Fruit fly (Drosophila melanogaster): ENCODE results near the gene Mlp84B.

Mlp84B gene

dm6 chr3R:7144245-7144904 lies 26.8 kb upstream of the Mlp84B start, which contains the start of the genes CG14610 and CG2656 (continued):
- peak; percentile 76 for TF ChIP-seq Sox14 (GFP tag; optimal IDR thresholded peaks at IDR 0.05)
- TF ChIP-seq Eip93F (GFP tag; optimal IDR thresholded peaks at IDR 0.05): no peak
- TF ChIP-seq Eip78C (GFP tag): peak; percentile 76
- peak; percentile 75 for TF ChIP-seq pdm3 (GFP tag; optimal IDR thresholded peaks at IDR 0.05)
- TF ChIP-seq CG15336 (GFP tag; IDR thresholded peaks at IDR 0.05): peak; percentile 28; the same call in 1 of the 2 replicates
- no peak for TF ChIP-seq CG1621 (tag; optimal IDR thresholded peaks at IDR 0.05)
- TF ChIP-seq svp (GFP tag): no peak
- peak; percentile 75 for TF ChIP-seq CG10631 (GFP tag; optimal IDR thresholded peaks at IDR 0.05)
- peak; percentile 45 for TF ChIP-seq dac (GFP tag; optimal IDR thresholded peaks at IDR 0.05)
- TF ChIP-seq acj6 (GFP tag; optimal IDR thresholded peaks at IDR 0.05): peak; percentile 69
- no peak for TF ChIP-seq vri (GFP tag; optimal IDR thresholded peaks at IDR 0.05)
- no peak for TF ChIP-seq fd59A (GFP tag; optimal IDR thresholded peaks at IDR 0.05)
- peak; percentile 71 for TF ChIP-seq OdsH (GFP tag; optimal IDR thresholded peaks at IDR 0.05)
- peak; percentile 69 for TF ChIP-seq topi (GFP tag; optimal IDR thresholded peaks at IDR 0.05)
- no peak for TF ChIP-seq fkh (GFP tag; optimal IDR thresholded peaks at IDR 0.05)
- TF ChIP-seq spab (GFP tag; optimal IDR thresholded peaks at IDR 0.05): no peak
- TF ChIP-seq achi (GFP tag; optimal IDR thresholded peaks at IDR 0.05): peak; percentile 61

dm6 chr3R:7142580-7142979 lies 25.0 kb upstream of the Mlp84B start:
- TF ChIP-seq fd85E (GFP tag; optimal IDR thresholded peaks at IDR 0.05) (no peak), svp (GFP tag) (peak; percentile 78)

dm6 chr3R:7139188-7140038 lies 21.9 kb upstream of the Mlp84B start:
- TF ChIP-seq cyc (GFP tag; optimal IDR thresholded peaks at IDR 0.05) (no peak), ss (GFP tag; optimal IDR thresholded peaks at IDR 0.05) (no peak), Smox (GFP tag; optimal IDR thresholded peaks at IDR 0.05) (no peak), CG7368 (GFP tag; optimal IDR thresholded peaks at IDR 0.05) (no peak), CG6854 (GFP tag; optimal IDR thresholded peaks at IDR 0.05) (no peak), Sox102F (GFP tag; optimal IDR thresholded peaks at IDR 0.05) (no peak), Sox15 (GFP tag; optimal IDR thresholded peaks at IDR 0.05) (no peak), CG8632 (GFP tag; optimal IDR thresholded peaks at IDR 0.05) (no peak), dsx (GFP tag; optimal IDR thresholded peaks at IDR 0.05; ENCODE audit: poor library complexity, severe bottlenecking) (no peak), CG6792 (GFP tag; optimal IDR thresholded peaks at IDR 0.05) (no peak), CG11762 (GFP tag; optimal IDR thresholded peaks at IDR 0.05; ENCODE audit: insufficient read depth) (no peak), CG3032 (tag; optimal IDR thresholded peaks at IDR 0.05) (no peak), Sox14 (GFP tag; optimal IDR thresholded peaks at IDR 0.05) (no peak), CG34406 (GFP tag; optimal IDR thresholded peaks at IDR 0.05) (no peak), CG31627 (GFP tag; optimal IDR thresholded peaks at IDR 0.05) (no peak), vri (GFP tag; optimal IDR thresholded peaks at IDR 0.05) (no peak), Eip93F (GFP tag; optimal IDR thresholded peaks at IDR 0.05) (no peak)

- no peak for TF ChIP-seq CG3032 (tag; optimal IDR thresholded peaks at IDR 0.05)
These were observed 20.5 kb upstream of the Mlp84B start for dm6 chr3R:7138058-7138457.

- TF ChIP-seq cyc (GFP tag; optimal IDR thresholded peaks at IDR 0.05) (no peak), Eip93F (GFP tag; optimal IDR thresholded peaks at IDR 0.05) (no peak), CG6792 (GFP tag; optimal IDR thresholded peaks at IDR 0.05) (no peak), CG11762 (GFP tag; optimal IDR thresholded peaks at IDR 0.05; ENCODE audit: insufficient read depth) (no peak), lz (GFP tag; optimal IDR thresholded peaks at IDR 0.05) (no peak), Lpt (GFP tag; optimal IDR thresholded peaks at IDR 0.05) (no peak), CG8319 (GFP tag; optimal IDR thresholded peaks at IDR 0.05) (no peak), vri (GFP tag; optimal IDR thresholded peaks at IDR 0.05) (no peak), CG8632 (GFP tag; optimal IDR thresholded peaks at IDR 0.05) (no peak), Sox15 (GFP tag; optimal IDR thresholded peaks at IDR 0.05) (no peak)
These were observed 19.7 kb upstream of the Mlp84B start for dm6 chr3R:7137207-7137606.

All from whole organism, prepupa.